Fruit fly (Drosophila melanogaster) whole organism, embryonic: ENCODE measurements around the gene spg.

ENCODE experiments used
- Adf1 ChIP-seq: fragments of 200-800 bp; sonication (Bioruptor generic); IDR thresholded peaks from 2 replicates; pipeline ENCODE4 v1.3.6; 2022; ENCODE audit warnings: missing biosample characterization, missing genetic modification characterization
- Aef1 ChIP-seq: fragments of 200-800 bp; sonication (Bioruptor generic); IDR thresholded peaks from 3 replicates; pipeline ENCODE4 v1.3.6; 2022; ENCODE audit warnings: missing biosample characterization, missing genetic modification characterization
- Atf-2 ChIP-seq: fragments of 200-800 bp; sonication (Bioruptor generic); optimal IDR thresholded peaks from 2 replicates; lab custom pipeline; 2016; ENCODE audit warnings: missing biosample characterization, missing genetic modification characterization
- B-H1 ChIP-seq: fragments of 200-800 bp; sonication (Bioruptor generic); IDR thresholded peaks from 3 replicates; pipeline ENCODE4 v1.3.6; 2022; ENCODE audit warnings: missing biosample characterization, missing genetic modification characterization
- CG10274 ChIP-seq: fragments of 200-800 bp; sonication (Bioruptor generic); optimal IDR thresholded peaks from 3 replicates; lab custom pipeline; 2017; ENCODE audit warnings: missing biosample characterization, mild to moderate bottlenecking, missing genetic modification characterization
- CG10366 ChIP-seq: fragments of 200-800 bp; sonication (Bioruptor generic); IDR thresholded peaks from 2 replicates; pipeline ENCODE4 v1.3.6; 2022; ENCODE audit warnings: missing biosample characterization, missing genetic modification characterization
- CG10543 ChIP-seq: fragments of 200-800 bp; sonication (Bioruptor generic); optimal IDR thresholded peaks from 3 replicates; lab custom pipeline; 2017; ENCODE audit warnings: missing biosample characterization, mild to moderate bottlenecking, missing genetic modification characterization, moderate library complexity
- CG11085 ChIP-seq: fragments of 200-800 bp; sonication (Bioruptor generic); IDR thresholded peaks from 2 replicates; pipeline ENCODE4 v1.3.6; 2022; ENCODE audit warnings: missing biosample characterization, missing genetic modification characterization
- CG12769 ChIP-seq: fragments of 200-800 bp; sonication (Bioruptor generic); optimal IDR thresholded peaks from 2 replicates; lab custom pipeline; 2019; ENCODE audit warnings: missing biosample characterization, mild to moderate bottlenecking, missing genetic modification characterization, moderate library complexity
- CG13424 ChIP-seq: fragments of 200-800 bp; sonication (Bioruptor generic); optimal IDR thresholded peaks from 2 replicates; lab custom pipeline; 2019; ENCODE audit warnings: missing biosample characterization, mild to moderate bottlenecking, missing genetic modification characterization, moderate library complexity
- CG17359 ChIP-seq: fragments of 200-800 bp; sonication (Bioruptor generic); optimal IDR thresholded peaks from 3 replicates; lab custom pipeline; 2018; ENCODE audit warnings: missing biosample characterization, mild to moderate bottlenecking, missing genetic modification characterization, moderate library complexity
- CG30431 ChIP-seq: fragments of 200-800 bp; sonication (Bioruptor generic); optimal IDR thresholded peaks from 2 replicates; lab custom pipeline; 2017; ENCODE audit warnings: missing biosample characterization, missing genetic modification characterization
- CG31365 ChIP-seq: fragments of 200-800 bp; sonication (Bioruptor generic); optimal IDR thresholded peaks from 2 replicates; lab custom pipeline; 2018; ENCODE audit warnings: missing biosample characterization, mild to moderate bottlenecking, missing genetic modification characterization
- CG33213 ChIP-seq: fragments of 200-800 bp; sonication (Bioruptor generic); optimal IDR thresholded peaks from 3 replicates; lab custom pipeline; 2016; ENCODE audit warnings: missing biosample characterization, missing genetic modification characterization
- CG7786 ChIP-seq: fragments of 200-800 bp; sonication (Bioruptor generic); optimal IDR thresholded peaks from 2 replicates; lab custom pipeline; 2016; ENCODE audit warnings: missing biosample characterization, missing genetic modification characterization
- GATAe ChIP-seq: fragments of 200-800 bp; sonication (Bioruptor generic); conservative IDR thresholded peaks from 2 replicates; pipeline ENCODE4 v1.3.6; 2022; ENCODE audit warnings: missing biosample characterization, missing genetic modification characterization
- H15 ChIP-seq: fragments of 200-800 bp; sonication (Bioruptor generic); IDR thresholded peaks from 3 replicates; pipeline ENCODE4 v1.3.6; 2022; ENCODE audit warnings: missing biosample characterization, missing genetic modification characterization
- HmgZ ChIP-seq: fragments of 200-800 bp; sonication (Bioruptor generic); optimal IDR thresholded peaks from 2 replicates; lab custom pipeline; 2018; ENCODE audit warnings: missing biosample characterization, mild to moderate bottlenecking, missing genetic modification characterization
- Med ChIP-seq: fragments of 200-800 bp; sonication (Bioruptor generic); peaks from one replicate; lab custom pipeline; 2016; ENCODE audit warnings: missing biosample characterization, missing genetic modification characterization, mild to moderate bottlenecking, inconsistent platforms, moderate library complexity
- NC2β ChIP-seq: fragments of 200-800 bp; sonication (Bioruptor generic); optimal IDR thresholded peaks from 2 replicates; lab custom pipeline; 2016; ENCODE audit warnings: missing biosample characterization, missing genetic modification characterization
- Usf ChIP-seq: fragments of 200-800 bp; sonication (Bioruptor generic); optimal IDR thresholded peaks from 2 replicates; lab custom pipeline; 2017; ENCODE audit warnings: missing genotype, missing biosample characterization, missing genetic modification characterization
- Xbp1 ChIP-seq: fragments of 200-800 bp; sonication (Bioruptor generic); optimal IDR thresholded peaks from 3 replicates; lab custom pipeline; 2016; ENCODE audit warnings: missing biosample characterization, mild to moderate bottlenecking, missing genetic modification characterization
- Xrp1 ChIP-seq: fragments of 200-800 bp; sonication (Bioruptor generic); IDR thresholded peaks from 2 replicates; pipeline ENCODE4 v1.3.6; 2022; ENCODE audit warnings: missing biosample characterization, missing genetic modification characterization
- YL-1 ChIP-seq: fragments of 200-800 bp; sonication (Bioruptor generic); optimal IDR thresholded peaks from 3 replicates; lab custom pipeline; 2017; ENCODE audit warnings: missing biosample characterization, mild to moderate bottlenecking, missing genetic modification characterization
- bbx ChIP-seq: fragments of 200-800 bp; sonication (Bioruptor generic); IDR thresholded peaks from 2 replicates; pipeline ENCODE4 v1.3.6; 2022; ENCODE audit warnings: missing biosample characterization, missing genetic modification characterization; ENCODE audit not compliant: partially characterized antibody
- ci ChIP-seq: fragments of 200-800 bp; sonication (Bioruptor generic); IDR thresholded peaks from 3 replicates; pipeline ENCODE4 v1.3.6; 2022; ENCODE audit warnings: missing biosample characterization, missing genetic modification characterization
- dm ChIP-seq: fragments of 200-800 bp; sonication (Bioruptor generic); optimal IDR thresholded peaks from 3 replicates; lab custom pipeline; 2016; ENCODE audit warnings: missing biosample characterization, missing genetic modification characterization
- dmrt11E ChIP-seq: fragments of 200-800 bp; sonication (Bioruptor generic); optimal IDR thresholded peaks from 3 replicates; lab custom pipeline; 2018; ENCODE audit warnings: missing biosample characterization, mild to moderate bottlenecking, missing genetic modification characterization, moderate library complexity
- exex ChIP-seq: fragments of 200-800 bp; sonication (Bioruptor generic); optimal IDR thresholded peaks from 4 replicates; lab custom pipeline; 2018; ENCODE audit warnings: missing biosample characterization, mild to moderate bottlenecking, missing genetic modification characterization, moderate library complexity
- fu2 ChIP-seq: fragments of 200-800 bp; sonication (Bioruptor generic); optimal IDR thresholded peaks from 2 replicates; lab custom pipeline; 2016; ENCODE audit warnings: missing biosample characterization, missing genetic modification characterization
- mirr ChIP-seq: fragments of 200-800 bp; sonication (Bioruptor generic); optimal IDR thresholded peaks from 3 replicates; lab custom pipeline; 2018; ENCODE audit warnings: missing biosample characterization, mild to moderate bottlenecking, missing genetic modification characterization
- nmo ChIP-seq: fragments of 200-800 bp; sonication (Bioruptor generic); optimal IDR thresholded peaks from 2 replicates; lab custom pipeline; 2018; ENCODE audit warnings: missing biosample characterization, mild to moderate bottlenecking, missing genetic modification characterization, moderate library complexity
- nom ChIP-seq: fragments of 200-800 bp; sonication (Bioruptor generic); optimal IDR thresholded peaks from 2 replicates; lab custom pipeline; 2017; ENCODE audit warnings: missing biosample characterization, missing genetic modification characterization, mild to moderate bottlenecking, moderate library complexity, missing genetic modification reagents
- pros ChIP-seq: fragments of 200-800 bp; sonication (Bioruptor generic); optimal IDR thresholded peaks from 3 replicates; lab custom pipeline; 2019; ENCODE audit warnings: missing biosample characterization, mild to moderate bottlenecking, missing genetic modification characterization, moderate library complexity
- sd ChIP-seq: fragments of 200-800 bp; sonication (Bioruptor generic); optimal IDR thresholded peaks from 3 replicates; lab custom pipeline; 2018; ENCODE audit warnings: missing biosample characterization, mild to moderate bottlenecking, missing genetic modification characterization, moderate library complexity
- sens ChIP-seq: fragments of 200-800 bp; sonication (Bioruptor generic); peaks from one replicate; lab custom pipeline; 2016; ENCODE audit warnings: missing biosample characterization, missing genetic modification characterization
- sim ChIP-seq: fragments of 200-800 bp; sonication (Bioruptor generic); IDR thresholded peaks from 2 replicates; pipeline ENCODE4 v1.3.6; 2022; ENCODE audit warnings: missing biosample characterization, missing genetic modification characterization

Gene spg

DNA sequence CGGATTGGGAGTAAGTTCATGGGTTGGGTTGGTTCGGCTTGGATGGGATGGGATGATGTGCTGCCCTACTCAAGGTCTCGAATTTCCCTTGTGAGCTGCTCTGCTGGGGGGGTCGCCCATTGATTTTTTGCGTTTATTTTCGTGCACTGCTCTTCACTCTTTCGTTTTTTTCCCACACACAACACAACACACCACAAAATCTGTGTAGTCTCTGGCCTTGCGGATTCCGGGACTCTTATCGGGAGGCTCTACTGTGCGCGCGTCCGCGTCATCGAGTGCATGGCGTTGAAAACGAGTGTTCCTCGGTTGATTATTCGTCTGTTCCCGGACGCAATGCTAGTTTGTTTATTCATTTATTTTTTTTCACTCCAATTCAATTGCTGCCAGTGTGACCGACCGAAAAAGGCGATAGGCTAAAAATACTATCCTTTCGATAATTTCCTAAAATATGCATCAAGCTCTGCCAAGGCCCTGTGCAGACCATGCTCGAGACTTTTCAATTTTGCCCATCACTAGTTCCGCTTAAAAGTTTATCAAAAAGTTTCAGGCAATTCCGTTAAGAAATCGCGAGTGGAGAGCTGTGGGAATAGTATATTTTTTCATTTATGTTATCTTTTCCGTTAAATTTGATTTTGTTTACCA is 13.3 kb upstream of the spg start, which contains the start of gene WASp (continued):
- no peak for TF ChIP-seq CG17359
- peak; percentile 59; the same call in 1 of the 3 replicates for TF ChIP-seq H15 (GFP tag; lab: Robert Waterston, UW)
- TF ChIP-seq nom (GFP tag; lab: Kevin White, UChicago): peak; percentile 53
- peak; percentile 94 for TF ChIP-seq CG33213 (GFP tag; lab: Kevin White, UChicago)
- peak; percentile 4 for TF ChIP-seq Usf (GFP tag; lab: Kevin White, UChicago)

DNA sequence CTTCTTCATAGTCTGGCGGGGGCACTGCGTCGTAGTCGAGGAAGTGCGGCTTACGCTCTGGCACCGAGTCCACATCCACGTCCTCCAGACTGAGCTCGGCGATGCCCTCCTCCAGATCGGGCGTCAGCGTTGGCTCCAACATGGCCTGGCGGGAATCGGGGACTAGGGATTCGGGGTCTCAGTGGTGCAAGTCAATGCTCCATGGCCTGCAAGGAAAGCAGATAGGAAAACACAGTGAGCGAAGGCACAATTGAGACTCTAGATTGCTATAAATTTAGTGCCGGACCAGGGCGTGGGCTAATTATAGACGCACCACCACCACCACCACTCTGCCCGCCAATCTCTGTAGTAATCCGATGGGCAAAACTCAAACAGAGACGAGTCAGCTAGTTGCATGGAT is 4.5 kb upstream of the spg start:
- TF ChIP-seq CG30431 (GFP tag; lab: Kevin White, UChicago): no peak

DNA sequence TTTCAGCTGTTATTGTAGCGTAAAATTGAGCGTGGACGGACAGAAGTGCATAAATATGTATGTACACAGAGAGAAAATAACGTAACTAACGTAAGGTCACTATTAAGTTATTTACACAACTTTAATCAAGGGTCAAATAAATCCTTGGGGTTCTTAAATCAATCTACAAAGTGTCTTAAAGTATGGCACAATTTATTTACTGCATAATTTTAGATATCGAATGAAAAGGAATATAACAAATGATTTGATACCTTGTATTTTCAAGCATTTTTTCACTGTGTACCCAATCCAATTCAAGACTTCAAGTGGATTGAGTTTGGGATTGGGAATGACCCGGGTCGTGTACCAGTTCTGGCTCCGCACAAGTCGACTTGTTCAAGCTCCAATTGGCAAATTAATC is 3.1 kb upstream of the spg start:
- no peak for TF ChIP-seq CG12769 (tag; lab: Kevin White, UChicago)
- TF ChIP-seq sens: peak; percentile 45
- TF ChIP-seq B-H1 (GFP tag; lab: Robert Waterston, UW): no peak
- TF ChIP-seq dmrt11E (tag; lab: Kevin White, UChicago): peak; percentile 7
- 0 out of 2 replicates have a peak, but pooled peaks have one; percentile 15 for TF ChIP-seq Xrp1 (GFP tag; lab: Robert Waterston, UW)
- TF ChIP-seq Xbp1 (GFP tag; lab: Kevin White, UChicago): no peak
- no peak for TF ChIP-seq Aef1 (GFP tag; lab: Robert Waterston, UW)
- no peak for TF ChIP-seq dm (GFP tag; lab: Kevin White, UChicago)

DNA sequence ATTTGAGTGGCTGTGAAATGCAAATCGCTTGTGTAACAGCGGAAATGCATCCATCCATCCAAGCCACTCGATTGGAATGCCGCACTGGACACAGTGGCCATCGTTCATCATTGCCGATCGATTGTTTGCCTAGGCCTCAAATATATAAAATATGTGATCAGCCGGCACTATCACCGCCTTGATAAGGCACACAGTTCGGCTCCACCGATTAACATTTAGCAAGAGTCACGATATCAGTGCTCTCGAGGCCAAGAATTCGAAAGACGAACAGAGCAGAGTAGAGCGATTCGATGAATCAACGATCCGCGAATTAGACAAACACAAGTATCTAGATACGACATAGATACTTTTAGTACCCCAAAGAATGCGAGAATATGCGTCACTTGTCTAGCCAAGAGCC is 2.6 kb upstream of the spg start:
- no peak for TF ChIP-seq CG10274 (GFP tag; lab: Kevin White, UChicago)
- TF ChIP-seq mirr (GFP tag; lab: Kevin White, UChicago): peak; percentile 45
- TF ChIP-seq fu2 (GFP tag; lab: Kevin White, UChicago): no peak
- no peak for TF ChIP-seq sim (GFP tag; lab: Robert Waterston, UW)
- TF ChIP-seq Adf1 (GFP tag; lab: Robert Waterston, UW): no peak
- TF ChIP-seq CG7786 (GFP tag; lab: Kevin White, UChicago): no peak
- TF ChIP-seq CG10543 (GFP tag; lab: Kevin White, UChicago): no peak
- TF ChIP-seq CG10366 (GFP tag; lab: Robert Waterston, UW): no peak
- TF ChIP-seq GATAe (GFP tag; lab: Robert Waterston, UW): peak; percentile 51; the same call in 1 of the 2 replicates
- TF ChIP-seq CG13424 (tag; lab: Kevin White, UChicago): no peak
- TF ChIP-seq exex (tag; lab: Kevin White, UChicago): peak; percentile 79
- no peak for TF ChIP-seq ci
- TF ChIP-seq Atf-2 (GFP tag; lab: Kevin White, UChicago): no peak
- TF ChIP-seq CG11085: no peak
- TF ChIP-seq nmo: no peak
- TF ChIP-seq CG31365 (tag; lab: Kevin White, UChicago): no peak
- TF ChIP-seq NC2β: no peak
- peak; percentile 52 for TF ChIP-seq Med (GFP tag; lab: Kevin White, UChicago)
- TF ChIP-seq pros (GFP tag; lab: Kevin White, UChicago): no peak
- no peak for TF ChIP-seq YL-1 (GFP tag; lab: Kevin White, UChicago)
- TF ChIP-seq bbx (GFP tag; lab: Robert Waterston, UW): no peak
- peak; percentile 1 for TF ChIP-seq HmgZ (tag; lab: Kevin White, UChicago)
- peak; percentile 84 for TF ChIP-seq sd (tag; lab: Kevin White, UChicago)
